Worm (Caenorhabditis elegans) whole organism, late embryonic: ENCODE measurements around the gene C50A2.7.

ENCODE experiments used
- F13H6.1 ChIP-seq: sonication (generic microtip); optimal IDR thresholded peaks from 2 replicates; lab custom pipeline; 2016; ENCODE audit warnings: missing genetic modification characterization, missing compliant biosample characterization
- unc-86 ChIP-seq: sonication (generic microtip); optimal IDR thresholded peaks from 2 replicates; lab custom pipeline; 2016; ENCODE audit warnings: missing genetic modification characterization, missing compliant biosample characterization

- TF ChIP-seq unc-86 (tag; lab: Kevin White, UChicago) (no peak), F13H6.1 (no peak)
Measured at ce11 chrIV:1126490-1126889, 36.7 kb upstream of the C50A2.7 start, which contains the start of gene perm-2.
